Worm (Caenorhabditis elegans) whole organism, young adult: ENCODE data around the gene ZK666.1.

ENCODE experiments used
- F23B12.7 ChIP-seq: sonication (generic microtip); optimal IDR thresholded peaks from 2 replicates; lab custom pipeline; 2017; ENCODE audit warnings: missing genetic modification characterization, mild to moderate bottlenecking, missing compliant biosample characterization, antibody characterized with exemption, moderate library complexity; ENCODE audit not compliant: insufficient read depth
- F37B4.10 ChIP-seq: fragments of 200-800 bp; sonication (Bioruptor generic); IDR thresholded peaks from 2 replicates; pipeline ENCODE4 v1.3.6; 2022; ENCODE audit warnings: missing genetic modification characterization, missing compliant biosample characterization
- Y79H2A.3 ChIP-seq: fragments of 200-800 bp; sonication (Bioruptor generic); conservative IDR thresholded peaks from 2 replicates; pipeline ENCODE4 v1.3.6; 2022; ENCODE audit warnings: missing genetic modification reagents, missing genetic modification characterization, missing compliant biosample characterization
- ama-1 ChIP-seq, 3 experiments: fragments of 150-350 bp in 1 of 3; sonication (generic microtip) in 2 of 3; optimal IDR thresholded peaks; 2 replicates each; lab custom pipeline; 2014 to 2018; ENCODE audit warnings: missing biosample characterization in 2 of 3, missing genetic modification characterization in 2 of 3, missing genetic modification reagents in 2 of 3
- aptf-2 ChIP-seq: fragments of 200-800 bp; sonication (Bioruptor generic); conservative IDR thresholded peaks from 2 replicates; pipeline ENCODE4 v1.3.6; 2022; ENCODE audit warnings: missing genetic modification reagents, missing genetic modification characterization, missing compliant biosample characterization
- atf-7 ChIP-seq: sonication (generic microtip); optimal IDR thresholded peaks from 2 replicates; lab custom pipeline; 2017; ENCODE audit warnings: mild to moderate bottlenecking, missing genetic modification characterization, missing compliant biosample characterization
- attf-3 ChIP-seq: fragments of 200-800 bp; sonication (Bioruptor generic); conservative IDR thresholded peaks from 2 replicates; pipeline ENCODE4 v1.3.6; 2022; ENCODE audit warnings: missing genetic modification reagents, missing genetic modification characterization, missing compliant biosample characterization
- attf-6 ChIP-seq: fragments of 200-800 bp; sonication (Bioruptor generic); IDR thresholded peaks from 2 replicates; pipeline ENCODE4 v1.3.6; 2022; ENCODE audit warnings: missing genetic modification reagents, missing genetic modification characterization, missing compliant biosample characterization
- ccch-3 ChIP-seq: fragments of 200-800 bp; sonication (Bioruptor generic); optimal IDR thresholded peaks from 2 replicates; lab custom pipeline; 2018; ENCODE audit warnings: mild to moderate bottlenecking, missing genetic modification characterization, missing compliant biosample characterization
- ceh-100 ChIP-seq: fragments of 200-800 bp; sonication (Bioruptor generic); IDR thresholded peaks from 2 replicates; pipeline ENCODE4 v1.3.6; 2022; ENCODE audit warnings: missing genetic modification reagents, missing genetic modification characterization, missing compliant biosample characterization
- ceh-27 ChIP-seq: fragments of 200-800 bp; sonication (Bioruptor generic); optimal IDR thresholded peaks from 2 replicates; lab custom pipeline; 2018; ENCODE audit warnings: mild to moderate bottlenecking, missing genetic modification characterization, moderate library complexity, missing compliant biosample characterization
- ceh-79 ChIP-seq: sonication (generic microtip); optimal IDR thresholded peaks from 2 replicates; lab custom pipeline; 2017; ENCODE audit warnings: mild to moderate bottlenecking, missing genetic modification characterization, missing compliant biosample characterization
- dox-1 ChIP-seq: fragments of 200-800 bp; sonication (Bioruptor generic); IDR thresholded peaks from 2 replicates; pipeline ENCODE4 v1.3.6; 2022; ENCODE audit warnings: missing genetic modification reagents, missing genetic modification characterization, missing compliant biosample characterization
- egl-44 ChIP-seq: fragments of 200-800 bp; sonication (Bioruptor generic); IDR thresholded peaks from 2 replicates; pipeline ENCODE4 v1.3.6; 2022; ENCODE audit warnings: missing genetic modification reagents, missing genetic modification characterization, missing compliant biosample characterization
- ets-4 ChIP-seq: fragments of 200-800 bp; sonication (Bioruptor generic); optimal IDR thresholded peaks from 2 replicates; lab custom pipeline; 2018; ENCODE audit warnings: mild to moderate bottlenecking, missing genetic modification characterization, missing compliant biosample characterization
- hrde-1 ChIP-seq: sonication (generic microtip); optimal IDR thresholded peaks from 2 replicates; lab custom pipeline; 2016; ENCODE audit warnings: missing genetic modification characterization, mild to moderate bottlenecking, missing compliant biosample characterization, moderate library complexity, missing genotype, missing genetic modification reagents, borderline replicate concordance
- hsf-1 ChIP-seq: fragments of 200-800 bp; sonication (Bioruptor generic); IDR thresholded peaks from 2 replicates; pipeline ENCODE4 v1.3.6; 2022; ENCODE audit warnings: missing genetic modification reagents, missing genetic modification characterization, missing compliant biosample characterization
- lag-1 ChIP-seq: fragments of 200-800 bp; sonication (Bioruptor generic); IDR thresholded peaks from 2 replicates; pipeline ENCODE4 v1.3.6; 2022; ENCODE audit warnings: missing genetic modification reagents, missing genetic modification characterization, missing compliant biosample characterization
- let-526 ChIP-seq: fragments of 200-800 bp; sonication (Bioruptor generic); IDR thresholded peaks from 2 replicates; pipeline ENCODE4 v1.3.6; 2022; ENCODE audit warnings: missing genetic modification reagents, missing genetic modification characterization, missing compliant biosample characterization
- lin-26 ChIP-seq: fragments of 200-800 bp; sonication (Bioruptor generic); IDR thresholded peaks from 2 replicates; pipeline ENCODE4 v1.3.6; 2022; ENCODE audit warnings: missing genetic modification reagents, missing genetic modification characterization, missing compliant biosample characterization
- lin-40 ChIP-seq: sonication (generic microtip); optimal IDR thresholded peaks from 2 replicates; lab custom pipeline; 2016; ENCODE audit warnings: missing genetic modification characterization, mild to moderate bottlenecking, missing compliant biosample characterization, missing genotype, missing genetic modification reagents
- lsy-27 ChIP-seq: sonication (generic microtip); optimal IDR thresholded peaks from 2 replicates; lab custom pipeline; 2017; ENCODE audit warnings: missing genetic modification characterization, mild to moderate bottlenecking, missing compliant biosample characterization, antibody characterized with exemption, missing genotype, borderline replicate concordance; ENCODE audit not compliant: insufficient read depth
- madf-10 ChIP-seq: sonication (generic microtip); optimal IDR thresholded peaks from 2 replicates; lab custom pipeline; 2016; ENCODE audit warnings: mild to moderate bottlenecking, missing genetic modification characterization, missing compliant biosample characterization
- mcd-1 ChIP-seq: fragments of 200-800 bp; sonication (Bioruptor generic); IDR thresholded peaks from 2 replicates; pipeline ENCODE4 v1.3.6; 2022; ENCODE audit warnings: missing genetic modification reagents, missing genetic modification characterization, missing compliant biosample characterization
- nfyb-1 ChIP-seq: fragments of 200-800 bp; sonication (Bioruptor generic); IDR thresholded peaks from 2 replicates; pipeline ENCODE4 v1.3.6; 2022; ENCODE audit warnings: missing genetic modification reagents, missing genetic modification characterization, missing compliant biosample characterization
- nhr-80 ChIP-seq: sonication (generic microtip); optimal IDR thresholded peaks from 2 replicates; lab custom pipeline; 2016; ENCODE audit warnings: missing genetic modification characterization, missing compliant biosample characterization
- pbrm-1 ChIP-seq: fragments of 200-800 bp; sonication (Bioruptor generic); IDR thresholded peaks from 2 replicates; pipeline ENCODE4 v1.3.6; 2022; ENCODE audit warnings: missing genetic modification reagents, missing genetic modification characterization, missing compliant biosample characterization
- repo-1 ChIP-seq: sonication (generic microtip); optimal IDR thresholded peaks from 2 replicates; lab custom pipeline; 2017; ENCODE audit warnings: mild to moderate bottlenecking, missing genetic modification characterization, missing compliant biosample characterization
- snpc-1.1 ChIP-seq: sonication (generic microtip); optimal IDR thresholded peaks from 2 replicates; lab custom pipeline; 2017; ENCODE audit warnings: missing genetic modification characterization, mild to moderate bottlenecking, missing compliant biosample characterization, antibody characterized with exemption, moderate library complexity, missing genotype, missing genetic modification reagents; ENCODE audit not compliant: insufficient read depth
- snpc-4 ChIP-seq, 5 experiments: fragments of 150-350 bp in 1 of 5; sonication (generic microtip) in 4 of 5; optimal IDR thresholded peaks; 2 replicates each; lab custom pipeline; 2014 to 2018; ENCODE audit warnings: missing genetic modification characterization in 5 of 5, missing biosample characterization in 3 of 5, antibody characterized with exemption in 2 of 5, mild to moderate bottlenecking in 2 of 5, missing compliant biosample characterization in 2 of 5, missing genotype in 2 of 5, moderate library complexity in 2 of 5, missing genetic modification reagents in 1 of 5
- sptf-2 ChIP-seq: fragments of 200-800 bp; sonication (Bioruptor generic); optimal IDR thresholded peaks from 2 replicates; lab custom pipeline; 2018; ENCODE audit warnings: mild to moderate bottlenecking, missing genetic modification characterization, missing compliant biosample characterization
- tbp1 ChIP-seq: fragments of 200-800 bp; sonication (Bioruptor generic); optimal IDR thresholded peaks from 2 replicates; lab custom pipeline; 2018; ENCODE audit warnings: mild to moderate bottlenecking, missing genetic modification characterization, missing compliant biosample characterization
- tbx-9 ChIP-seq: sonication (generic microtip); optimal IDR thresholded peaks from 2 replicates; lab custom pipeline; 2016; ENCODE audit warnings: borderline replicate concordance, missing genetic modification characterization, inconsistent platforms, missing compliant biosample characterization
- ztf-18 ChIP-seq: sonication (generic microtip); optimal IDR thresholded peaks from 2 replicates; lab custom pipeline; 2016; ENCODE audit warnings: missing genotype, mild to moderate bottlenecking, missing genetic modification characterization, missing compliant biosample characterization
- ztf-6 ChIP-seq: fragments of 200-800 bp; sonication (Bioruptor generic); IDR thresholded peaks from 2 replicates; pipeline ENCODE4 v1.3.6; 2022; ENCODE audit warnings: missing genetic modification reagents, missing genetic modification characterization, missing compliant biosample characterization

ZK666.1 gene

DNA sequence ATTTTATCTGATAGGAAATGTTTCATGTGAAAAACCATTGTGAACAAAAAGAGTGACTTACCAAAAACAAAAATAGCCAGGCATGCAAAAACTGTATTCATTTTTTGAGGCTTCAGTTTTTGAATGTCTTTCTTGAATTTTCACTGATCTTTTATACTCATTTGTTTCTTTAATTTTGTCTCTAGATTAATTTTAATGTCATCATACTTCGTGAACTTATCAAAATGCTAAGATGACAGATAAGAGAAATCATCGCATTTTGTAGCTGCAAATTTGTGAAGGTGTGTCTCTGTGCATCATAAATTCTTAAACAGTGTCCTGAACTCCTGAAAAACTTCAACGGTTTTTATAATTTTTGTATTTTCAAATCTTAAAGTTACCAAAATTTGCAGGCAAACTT is 4.9 kb upstream of the ZK666.1 start, which contains the start of gene clec-58:
clec-58 (minus strand) TSS at position 101 of the 400 bp plus-strand sequence.
- TF ChIP-seq ceh-27 = no peak
- no peak for TF ChIP-seq snpc-4 (GFP tag; optimal IDR thresholded peaks at IDR 0.05; lab: Kevin White, UChicago)
- TF ChIP-seq snpc-4 (tag; optimal IDR thresholded peaks at IDR 0.05; lab: Kevin White, UChicago) = no peak
- no peak for TF ChIP-seq ztf-18 (tag; lab: Kevin White, UChicago)

- TF ChIP-seq repo-1 (tag; lab: Kevin White, UChicago) (no peak), aptf-2 (no peak), ama-1 (optimal IDR thresholded peaks at IDR 0.05; lab: Kevin White, UChicago) (no peak), ama-1 (GFP tag; optimal IDR thresholded peaks at IDR 0.05; lab: Kevin White, UChicago) (no peak), tbx-9 (tag; lab: Kevin White, UChicago) (no peak), F23B12.7 (tag; lab: Kevin White, UChicago) (no peak), lag-1 (GFP tag; lab: Robert Waterston, UW) (no peak), F37B4.10 (no peak), ccch-3 (GFP tag; lab: Kevin White, UChicago) (no peak), mcd-1 (no peak), let-526 (GFP tag; lab: Robert Waterston, UW) (no peak), lsy-27 (no peak), dox-1 (GFP tag; lab: Robert Waterston, UW) (no peak), hrde-1 (no peak), pbrm-1 (GFP tag; lab: Robert Waterston, UW) (no peak), ceh-79 (tag; lab: Kevin White, UChicago) (no peak), ceh-27 (no peak), Y79H2A.3 (GFP tag; lab: Robert Waterston, UW) (no peak)
Measured at ce11 chrII:10471790-10472189, 643 bp upstream of the ZK666.1 start, which contains the start of gene ZK666.2. Gene ZK666.2 (minus strand): TSS chrII:10471890.

DNA sequence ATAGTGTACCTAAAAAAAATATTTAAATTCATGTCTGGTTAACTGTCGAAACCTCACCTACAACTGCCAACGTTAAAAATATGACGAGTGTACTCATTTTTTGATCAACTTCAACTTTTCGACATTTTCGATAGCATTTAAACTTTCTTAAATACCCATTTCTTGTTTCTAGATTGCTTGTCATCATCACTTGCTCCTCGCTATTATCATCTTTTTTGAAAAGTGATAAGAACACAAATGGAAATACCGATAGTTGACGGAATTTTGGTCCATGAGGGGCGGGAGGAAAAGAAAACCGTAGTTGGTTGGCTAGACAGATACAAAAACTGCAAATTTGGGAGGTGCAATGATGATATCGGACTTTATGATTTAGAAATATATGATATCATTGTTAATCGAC is 988 bp downstream of the ZK666.1 start, which contains the start of gene clec-143:
clec-143 (minus strand) TSS at position 139 of the 400 bp plus-strand sequence.
- no peak for TF ChIP-seq madf-10 (tag; lab: Kevin White, UChicago)
- TF ChIP-seq ets-4 (GFP tag; lab: Kevin White, UChicago) = no peak
- TF ChIP-seq nhr-80 = peak; percentile 61
- TF ChIP-seq, all 124 proteins: peak for 1

DNA sequence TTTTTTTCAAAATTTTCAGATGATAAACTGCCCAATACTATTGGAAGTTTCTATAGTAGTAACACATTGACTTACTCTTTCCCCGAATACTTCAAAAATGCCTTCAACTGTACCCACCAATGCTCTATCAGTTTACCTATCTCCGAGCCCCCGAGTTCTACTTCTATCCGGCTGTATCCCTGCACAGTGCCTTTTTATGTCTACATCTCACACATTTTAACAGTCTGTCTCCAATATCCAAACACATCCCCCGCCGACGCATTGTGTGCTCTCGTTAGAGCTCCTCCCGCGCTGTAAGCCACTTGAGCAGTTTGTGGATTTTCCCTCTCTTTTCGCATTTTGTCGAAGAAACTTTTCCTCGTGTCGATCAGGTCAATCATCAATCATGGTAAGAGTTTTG is 4.6 kb downstream of the ZK666.1 start, which contains the start of gene tnc-2:
tnc-2 (plus strand) TSS at position 301 of the 400 bp plus-strand sequence.
- TF ChIP-seq F23B12.7 (tag; lab: Kevin White, UChicago) = no peak
- no peak for TF ChIP-seq lin-40 (tag; lab: Kevin White, UChicago)
- no peak for TF ChIP-seq Y79H2A.3 (GFP tag; lab: Robert Waterston, UW)
- no peak for TF ChIP-seq ceh-100 (GFP tag; lab: Robert Waterston, UW)
- TF ChIP-seq lin-26 = no peak
- TF ChIP-seq mcd-1 = no peak
- TF ChIP-seq ccch-3 (GFP tag; lab: Kevin White, UChicago) = no peak
- TF ChIP-seq hsf-1 (GFP tag; lab: Robert Waterston, UW) = no peak
- no peak for TF ChIP-seq lsy-27
- no peak for TF ChIP-seq egl-44 (GFP tag; lab: Robert Waterston, UW)
- TF ChIP-seq attf-6 (GFP tag; lab: Robert Waterston, UW) = no peak

DNA sequence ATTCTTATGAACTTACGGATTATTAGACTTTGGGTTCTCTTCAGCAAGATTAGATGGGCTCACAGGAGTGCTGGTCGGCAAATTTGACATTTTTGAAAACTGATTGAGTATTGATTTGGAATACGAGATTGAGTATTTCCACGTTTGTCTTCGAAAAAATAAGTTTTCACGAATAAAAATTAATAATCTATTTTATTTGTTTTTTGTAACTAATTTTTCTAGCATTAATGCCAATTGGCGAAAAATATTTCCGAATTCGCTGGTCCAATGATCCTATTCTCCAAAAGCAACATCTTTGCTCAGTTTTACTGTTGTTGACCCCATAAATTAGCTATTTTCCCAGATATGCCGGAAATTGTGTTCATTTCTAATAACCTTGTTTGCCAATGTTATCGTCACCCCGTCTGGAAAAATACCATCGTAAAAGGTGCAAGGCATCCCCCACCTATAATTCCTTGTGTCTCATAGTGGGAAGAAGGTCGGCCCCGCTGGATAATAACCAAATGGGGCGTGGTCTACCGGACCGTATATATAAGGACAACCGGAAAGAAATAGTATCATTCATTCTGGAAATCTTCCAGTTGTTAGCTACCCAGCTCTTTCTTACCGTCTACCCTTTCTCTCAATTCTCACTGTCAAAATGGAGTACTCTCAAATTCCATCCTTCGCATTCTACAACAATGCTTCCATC is 6.8 kb downstream of the ZK666.1 start, which contains the start of the genes ZK673.6 and sdz-37:
ZK673.6 (minus strand) TSS at position 101 of the 691 bp plus-strand sequence.
sdz-37 (plus strand) TSS at position 641 of the 691 bp plus-strand sequence.
- TF ChIP-seq nfyb-1 (GFP tag; lab: Robert Waterston, UW) = no peak
- no peak for TF ChIP-seq attf-3
- no peak for TF ChIP-seq tbp1 (GFP tag; lab: Kevin White, UChicago)
- TF ChIP-seq snpc-1.1 (tag; lab: Kevin White, UChicago) = no peak
- no peak for TF ChIP-seq madf-10 (tag; lab: Kevin White, UChicago)
- no peak for TF ChIP-seq ztf-6 (GFP tag; lab: Robert Waterston, UW)
- no peak for TF ChIP-seq atf-7
- TF ChIP-seq sptf-2 = no peak
- TF ChIP-seq aptf-2 = no peak
